Worm (Caenorhabditis elegans) whole organism, late embryonic: ENCODE results near the gene C44B12.3.

ENCODE experiments used
- ceh-19 ChIP-seq: fragments of 200-800 bp; sonication (Bioruptor generic); optimal IDR thresholded peaks from 2 replicates; lab custom pipeline; 2018; ENCODE audit warnings: mild to moderate bottlenecking, missing genetic modification characterization, missing compliant biosample characterization
- dve-1 ChIP-seq: sonication (generic microtip); optimal IDR thresholded peaks from 2 replicates; lab custom pipeline; 2017; ENCODE audit warnings: antibody characterized with exemption, mild to moderate bottlenecking, missing genetic modification characterization, missing compliant biosample characterization
- elt-2 ChIP-seq: sonication (generic microtip); optimal IDR thresholded peaks from 2 replicates; lab custom pipeline; 2016; ENCODE audit warnings: missing genetic modification reagents, missing genetic modification characterization, missing compliant biosample characterization
- fkh-10 ChIP-seq: fragments of 150-350 bp; optimal IDR thresholded peaks from 2 replicates; lab custom pipeline; 2014; ENCODE audit warnings: missing biosample characterization, missing genetic modification reagents, missing genetic modification characterization
- nhr-11 ChIP-seq: fragments of 150-350 bp; optimal IDR thresholded peaks from 2 replicates; lab custom pipeline; 2014; ENCODE audit warnings: missing biosample characterization, missing genetic modification characterization
- npax-4 ChIP-seq: sonication (generic microtip); optimal IDR thresholded peaks from 2 replicates; lab custom pipeline; 2016; ENCODE audit warnings: missing genetic modification characterization, missing compliant biosample characterization
- sox-4 ChIP-seq: sonication (generic microtip); optimal IDR thresholded peaks from 2 replicates; lab custom pipeline; 2017; ENCODE audit warnings: mild to moderate bottlenecking, missing genetic modification characterization, inconsistent platforms, missing compliant biosample characterization
- tbx-7 ChIP-seq: sonication (generic microtip); optimal IDR thresholded peaks from 2 replicates; lab custom pipeline; 2016; ENCODE audit warnings: missing genotype, missing genetic modification characterization, missing compliant biosample characterization
- zip-5 ChIP-seq: sonication (generic microtip); optimal IDR thresholded peaks from 2 replicates; lab custom pipeline; 2016; ENCODE audit warnings: missing genetic modification characterization, missing compliant biosample characterization

DNA sequence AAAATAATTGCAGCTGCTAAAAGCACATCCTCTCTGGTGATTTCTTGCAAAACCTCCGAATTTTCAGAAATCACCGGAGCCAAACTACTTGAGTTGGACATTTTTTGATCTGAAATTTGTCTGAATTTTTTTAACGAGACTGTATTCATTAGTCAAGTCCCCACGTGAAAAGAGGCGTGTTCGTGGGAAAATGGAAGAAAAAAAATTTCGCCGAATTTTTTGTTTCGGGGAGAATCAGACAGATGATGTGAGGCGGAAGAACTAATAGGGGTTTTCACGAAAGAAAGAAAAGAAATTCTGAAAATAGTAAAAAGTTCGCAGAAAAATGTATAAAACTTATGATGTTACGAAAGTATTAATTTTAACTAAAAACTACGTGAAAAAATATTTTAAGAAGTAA, 14.0 kb downstream of the C44B12.3 start, which contains the start of gene srx-13:
- TF ChIP-seq ceh-19 (GFP tag; lab: Kevin White, UChicago): no peak
- TF ChIP-seq fkh-10 (GFP tag; lab: Kevin White, UChicago): no peak
- TF ChIP-seq dve-1: no peak
- no peak for TF ChIP-seq zip-5
- TF ChIP-seq tbx-7 (tag; lab: Kevin White, UChicago): no peak
- no peak for TF ChIP-seq nhr-11 (tag; lab: Kevin White, UChicago)
- no peak for TF ChIP-seq elt-2 (tag; lab: Kevin White, UChicago)
- TF ChIP-seq npax-4: no peak
- TF ChIP-seq sox-4 (tag; lab: Kevin White, UChicago): no peak
